Worm (Caenorhabditis elegans) whole organism, L2 larva: ENCODE results near the gene mec-12.
A peak's percentile ranks its signal among the peaks of the same experiment; 100 is the strongest.

ENCODE experiments used
- C34F6.9 ChIP-seq: fragments of 150-350 bp; optimal IDR thresholded peaks from 2 replicates; lab custom pipeline; 2014; ENCODE audit warnings: missing biosample characterization, missing genetic modification characterization
- F13H6.1 ChIP-seq: sonication (generic microtip); optimal IDR thresholded peaks from 2 replicates; lab custom pipeline; 2016; ENCODE audit warnings: missing genetic modification characterization, missing compliant biosample characterization
- R02D3.7 ChIP-seq: fragments of 150-350 bp; optimal IDR thresholded peaks from 2 replicates; lab custom pipeline; 2014; ENCODE audit warnings: missing biosample characterization, missing genetic modification characterization
- Y55F3AM.14 ChIP-seq: fragments of 200-800 bp; sonication (Bioruptor generic); optimal IDR thresholded peaks from 2 replicates; lab custom pipeline; 2018; ENCODE audit warnings: mild to moderate bottlenecking, missing genetic modification characterization, missing compliant biosample characterization
- ZK546.5 ChIP-seq: sonication (generic microtip); optimal IDR thresholded peaks from 2 replicates; lab custom pipeline; 2017; ENCODE audit warnings: missing biosample characterization, missing genetic modification characterization
- alr-1 ChIP-seq: fragments of 150-350 bp; optimal IDR thresholded peaks from 2 replicates; lab custom pipeline; 2014; ENCODE audit warnings: missing biosample characterization, missing genetic modification characterization
- aly-2 ChIP-seq: fragments of 150-350 bp; optimal IDR thresholded peaks from 2 replicates; lab custom pipeline; 2014; ENCODE audit warnings: missing biosample characterization, missing genetic modification characterization
- ama-1 ChIP-seq: fragments of 150-350 bp; optimal IDR thresholded peaks from 2 replicates; lab custom pipeline; 2018; ENCODE audit warnings: inconsistent platforms
- blmp-1 ChIP-seq: sonication (generic microtip); optimal IDR thresholded peaks from 2 replicates; lab custom pipeline; 2017; ENCODE audit warnings: missing genetic modification characterization, mild to moderate bottlenecking, missing compliant biosample characterization, antibody characterized with exemption, moderate library complexity; ENCODE audit not compliant: insufficient read depth
- ceh-16 ChIP-seq: fragments of 150-350 bp; optimal IDR thresholded peaks from 2 replicates; lab custom pipeline; 2014; ENCODE audit warnings: missing biosample characterization, missing genetic modification characterization
- ceh-82 ChIP-seq: fragments of 150-350 bp; optimal IDR thresholded peaks from 2 replicates; lab custom pipeline; 2014; ENCODE audit warnings: missing biosample characterization, missing genetic modification characterization
- crh-2 ChIP-seq: sonication (generic microtip); optimal IDR thresholded peaks from 2 replicates; lab custom pipeline; 2017; ENCODE audit warnings: missing biosample characterization, missing genetic modification characterization
- dmd-4 ChIP-seq: sonication (generic microtip); optimal IDR thresholded peaks from 2 replicates; lab custom pipeline; 2017; ENCODE audit warnings: missing biosample characterization, missing genetic modification characterization
- egl-27 ChIP-seq: sonication (generic microtip); optimal IDR thresholded peaks from 3 replicates; lab custom pipeline; 2017; ENCODE audit warnings: missing biosample characterization, missing genetic modification reagents, missing genetic modification characterization
- elt-1 ChIP-seq: fragments of 150-350 bp; optimal IDR thresholded peaks from 2 replicates; lab custom pipeline; 2014; ENCODE audit warnings: missing biosample characterization, missing genetic modification characterization
- elt-3 ChIP-seq: sonication (generic microtip); optimal IDR thresholded peaks from 2 replicates; lab custom pipeline; 2017; ENCODE audit warnings: missing biosample characterization, missing genetic modification characterization
- fos-1 ChIP-seq: fragments of 150-350 bp; optimal IDR thresholded peaks from 2 replicates; lab custom pipeline; 2014; ENCODE audit warnings: missing biosample characterization, missing genetic modification characterization
- lin-11 ChIP-seq: fragments of 150-350 bp; sonication (generic microtip); optimal IDR thresholded peaks from 2 replicates; lab custom pipeline; 2014; ENCODE audit warnings: missing biosample characterization, missing genetic modification characterization, inconsistent platforms, mixed read lengths
- lin-13 ChIP-seq: fragments of 150-350 bp; optimal IDR thresholded peaks from 2 replicates; lab custom pipeline; 2014; ENCODE audit warnings: missing biosample characterization, missing genetic modification reagents, missing genetic modification characterization
- lsy-2 ChIP-seq, 2 experiments: fragments of 150-350 bp in 1 of 2; sonication (generic microtip) in 1 of 2; optimal IDR thresholded peaks; 2 replicates each; lab custom pipeline; 2014 to 2017; ENCODE audit warnings: missing biosample characterization in 2 of 2, missing genetic modification characterization in 2 of 2
- mab-5 ChIP-seq: fragments of 150-350 bp; optimal IDR thresholded peaks from 2 replicates; lab custom pipeline; 2014; ENCODE audit warnings: missing biosample characterization, missing genetic modification characterization
- mdl-1 ChIP-seq, 2 experiments: fragments of 150-350 bp in 1 of 2; sonication (generic microtip) in 1 of 2; optimal IDR thresholded peaks; 2 replicates each; lab custom pipeline; 2017; ENCODE audit warnings: missing biosample characterization in 2 of 2, missing genetic modification characterization in 2 of 2
- nhr-10 ChIP-seq: sonication (generic microtip); optimal IDR thresholded peaks from 2 replicates; lab custom pipeline; 2017; ENCODE audit warnings: missing biosample characterization, missing genetic modification characterization
- nhr-11 ChIP-seq: fragments of 150-350 bp; optimal IDR thresholded peaks from 2 replicates; lab custom pipeline; 2014; ENCODE audit warnings: missing biosample characterization, missing genetic modification characterization
- nhr-12 ChIP-seq: fragments of 150-350 bp; optimal IDR thresholded peaks from 2 replicates; lab custom pipeline; 2014; ENCODE audit warnings: missing biosample characterization, missing genetic modification characterization
- nhr-129 ChIP-seq: fragments of 150-350 bp; optimal IDR thresholded peaks from 2 replicates; lab custom pipeline; 2014; ENCODE audit warnings: missing biosample characterization, missing genetic modification characterization
- nhr-21 ChIP-seq: fragments of 150-350 bp; optimal IDR thresholded peaks from 2 replicates; lab custom pipeline; 2014; ENCODE audit warnings: missing biosample characterization, missing genetic modification characterization
- nhr-23 ChIP-seq: fragments of 150-350 bp; optimal IDR thresholded peaks from 2 replicates; lab custom pipeline; 2014; ENCODE audit warnings: missing biosample characterization, missing genetic modification reagents, missing genetic modification characterization
- nhr-237 ChIP-seq: fragments of 150-350 bp; optimal IDR thresholded peaks from 2 replicates; lab custom pipeline; 2014; ENCODE audit warnings: missing biosample characterization, missing genetic modification characterization
- nhr-25 ChIP-seq: fragments of 150-350 bp; sonication (generic microtip); optimal IDR thresholded peaks from 3 replicates; lab custom pipeline; 2014; ENCODE audit warnings: missing biosample characterization, missing genetic modification characterization
- nhr-6 ChIP-seq: fragments of 150-350 bp; optimal IDR thresholded peaks from 2 replicates; lab custom pipeline; 2014; ENCODE audit warnings: missing biosample characterization, missing genetic modification characterization
- nhr-77 ChIP-seq: fragments of 150-350 bp; optimal IDR thresholded peaks from 2 replicates; lab custom pipeline; 2014; ENCODE audit warnings: missing biosample characterization, missing genetic modification characterization
- peb-1 ChIP-seq: fragments of 150-350 bp; optimal IDR thresholded peaks from 2 replicates; lab custom pipeline; 2014; ENCODE audit warnings: missing biosample characterization, missing genetic modification characterization
- sem-4 ChIP-seq: fragments of 150-350 bp; optimal IDR thresholded peaks from 2 replicates; lab custom pipeline; 2014; ENCODE audit warnings: missing biosample characterization, missing genetic modification reagents, missing genetic modification characterization
- skn-1 ChIP-seq: sonication (generic microtip); optimal IDR thresholded peaks from 2 replicates; lab custom pipeline; 2017; ENCODE audit warnings: missing biosample characterization, missing genetic modification characterization
- sma-3 ChIP-seq: sonication (generic microtip); optimal IDR thresholded peaks from 2 replicates; lab custom pipeline; 2016; ENCODE audit warnings: missing genetic modification reagents, missing genetic modification characterization, missing compliant biosample characterization
- sma-9 ChIP-seq, 2 experiments: fragments of 150-350 bp in 1 of 2; sonication (generic microtip) in 1 of 2; optimal IDR thresholded peaks; 2 replicates each; lab custom pipeline; 2014 to 2016; ENCODE audit warnings: missing genetic modification characterization in 2 of 2, mild to moderate bottlenecking in 1 of 2, missing biosample characterization in 1 of 2, missing compliant biosample characterization in 1 of 2, missing genetic modification reagents in 1 of 2, moderate library complexity in 1 of 2
- snpc-4 ChIP-seq: fragments of 150-350 bp; optimal IDR thresholded peaks from 2 replicates; lab custom pipeline; 2014; ENCODE audit warnings: missing biosample characterization, missing genetic modification characterization
- unc-39 ChIP-seq: fragments of 150-350 bp; optimal IDR thresholded peaks from 2 replicates; lab custom pipeline; 2014; ENCODE audit warnings: missing biosample characterization, missing genetic modification characterization
- unc-55 ChIP-seq: fragments of 150-350 bp; sonication (generic microtip); optimal IDR thresholded peaks from 3 replicates; lab custom pipeline; 2014; ENCODE audit warnings: missing biosample characterization, missing genetic modification reagents, missing genetic modification characterization
- unc-62 ChIP-seq: fragments of 150-350 bp; optimal IDR thresholded peaks from 2 replicates; lab custom pipeline; 2014; ENCODE audit warnings: missing biosample characterization, missing genetic modification reagents, missing genetic modification characterization
- zag-1 ChIP-seq: fragments of 150-350 bp; optimal IDR thresholded peaks from 2 replicates; lab custom pipeline; 2014; ENCODE audit warnings: missing biosample characterization, missing genetic modification characterization
- ztf-1 ChIP-seq: fragments of 200-800 bp; sonication (Bioruptor generic); conservative IDR thresholded peaks from 2 replicates; pipeline ENCODE4 v1.3.6; 2022; ENCODE audit warnings: missing genetic modification characterization, missing compliant biosample characterization
- ztf-11 ChIP-seq: sonication (generic microtip); optimal IDR thresholded peaks from 2 replicates; lab custom pipeline; 2017; ENCODE audit warnings: missing biosample characterization, missing genetic modification characterization
- ztf-4 ChIP-seq: fragments of 150-350 bp; optimal IDR thresholded peaks from 2 replicates; lab custom pipeline; 2014; ENCODE audit warnings: missing biosample characterization, missing genetic modification characterization

mec-12 gene

ce11 chrIII:3139144-3139543, at the start of gene mec-12:
Gene mec-12, minus strand, starts transcription at chrIII:3139234.
- no peak for TF ChIP-seq nhr-237
- no peak for TF ChIP-seq lin-11 (tag; lab: Kevin White, UChicago)
- no peak for TF ChIP-seq snpc-4 (tag; lab: Kevin White, UChicago)
- no peak for TF ChIP-seq ceh-16 (tag; lab: Kevin White, UChicago)
- no peak for TF ChIP-seq nhr-12 (tag; lab: Kevin White, UChicago)
- peak; percentile 40 for TF ChIP-seq sem-4 (tag; lab: Kevin White, UChicago)
- no peak for TF ChIP-seq elt-3 (tag; lab: Kevin White, UChicago)
- no peak for TF ChIP-seq Y55F3AM.14 (GFP tag; lab: Kevin White, UChicago)
- no peak for TF ChIP-seq elt-1 (tag; lab: Kevin White, UChicago)
- no peak for TF ChIP-seq alr-1 (tag; lab: Kevin White, UChicago)
- no peak for TF ChIP-seq peb-1 (tag; lab: Kevin White, UChicago)
- TF ChIP-seq unc-62 (GFP tag; lab: Kevin White, UChicago), result no peak
- no peak for TF ChIP-seq ztf-1 (GFP tag; lab: Robert Waterston, UW)
- peak; percentile 68 for TF ChIP-seq zag-1 (tag; lab: Kevin White, UChicago)
- TF ChIP-seq skn-1 (tag; lab: Kevin White, UChicago), result no peak
- TF ChIP-seq ZK546.5, result no peak
- TF ChIP-seq nhr-25 (tag; lab: Kevin White, UChicago), result no peak
- no peak for TF ChIP-seq aly-2 (tag; lab: Kevin White, UChicago)
- no peak for TF ChIP-seq crh-2 (tag; lab: Kevin White, UChicago)
- no peak for TF ChIP-seq ztf-11 (tag; lab: Kevin White, UChicago)
- TF ChIP-seq nhr-6, result no peak
- TF ChIP-seq mdl-1 (tag; optimal IDR thresholded peaks at IDR 0.05; lab: Kevin White, UChicago), result no peak
- TF ChIP-seq dmd-4 (tag; lab: Kevin White, UChicago), result no peak
- TF ChIP-seq fos-1 (tag; lab: Kevin White, UChicago), result no peak
- TF ChIP-seq nhr-77 (tag; lab: Kevin White, UChicago), result no peak
- no peak for TF ChIP-seq ceh-82 (tag; lab: Kevin White, UChicago)
- TF ChIP-seq unc-55 (GFP tag; lab: Kevin White, UChicago), result peak; percentile 15
- no peak for TF ChIP-seq sma-3
- no peak for TF ChIP-seq blmp-1
- no peak for TF ChIP-seq sma-9 (GFP tag; optimal IDR thresholded peaks at IDR 0.05; lab: Kevin White, UChicago)
- no peak for TF ChIP-seq sma-9 (tag; optimal IDR thresholded peaks at IDR 0.05; lab: Kevin White, UChicago)
- TF ChIP-seq lin-13, result no peak
- no peak for TF ChIP-seq nhr-129 (tag; lab: Kevin White, UChicago)
- no peak for TF ChIP-seq ama-1 (lab: Kevin White, UChicago)
- TF ChIP-seq mab-5 (tag; lab: Kevin White, UChicago), result no peak
- no peak for TF ChIP-seq R02D3.7 (tag; lab: Kevin White, UChicago)
- TF ChIP-seq C34F6.9 (tag; lab: Kevin White, UChicago), result peak; percentile 36
- no peak for TF ChIP-seq unc-39
- TF ChIP-seq nhr-11 (tag; lab: Kevin White, UChicago), result no peak
- peak in 1 of 2 experiments; percentile 57 for TF ChIP-seq lsy-2 (tag; optimal IDR thresholded peaks at IDR 0.05; lab: Kevin White, UChicago)

ce11 chrIII:3188564-3188963, 49.5 kb upstream of the mec-12 start:
- TF ChIP-seq egl-27 (no peak), F13H6.1 (tag; lab: Kevin White, UChicago) (no peak), ceh-82 (tag; lab: Kevin White, UChicago) (no peak), ztf-4 (tag; lab: Kevin White, UChicago) (no peak), nhr-237 (no peak), nhr-10 (tag; lab: Kevin White, UChicago) (no peak), unc-55 (GFP tag; lab: Kevin White, UChicago) (no peak), blmp-1 (no peak), snpc-4 (tag; lab: Kevin White, UChicago) (no peak), nhr-21 (tag; lab: Kevin White, UChicago) (no peak), ama-1 (lab: Kevin White, UChicago) (no peak), nhr-23 (tag; lab: Kevin White, UChicago) (no peak), nhr-6 (no peak), skn-1 (tag; lab: Kevin White, UChicago) (no peak), peb-1 (tag; lab: Kevin White, UChicago) (no peak), R02D3.7 (tag; lab: Kevin White, UChicago) (no peak)
